Fruit fly (Drosophila melanogaster): ENCODE results near the gene CG14441.
A peak's percentile ranks its signal among the peaks of the same experiment; 100 is the strongest.

The CG14441 gene

dm6 chrX:6656023-6656594 lies 43.2 kb upstream of the CG14441 start (continued):
- TF ChIP-seq Ada2b (GFP tag; IDR thresholded peaks at IDR 0.05), result peak; percentile 79
- peak; percentile 92 for TF ChIP-seq CG11504 (tag; optimal IDR thresholded peaks at IDR 0.05)
- TF ChIP-seq h (optimal IDR thresholded peaks at IDR 0.05), result no peak
- TF ChIP-seq bcd (GFP tag; optimal IDR thresholded peaks at IDR 0.05), result peak; percentile 82
- peak; percentile 73 for TF ChIP-seq CG16815 (GFP tag; optimal IDR thresholded peaks at IDR 0.05)
- TF ChIP-seq CG1529 (GFP tag; optimal IDR thresholded peaks at IDR 0.05), result peak; percentile 57
- peak; percentile 86 for TF ChIP-seq slbo (GFP tag; IDR thresholded peaks at IDR 0.05)

dm6 chrX:6656626-6657558 lies 42.4 kb upstream of the CG14441 start:
- TF ChIP-seq CG3163 (GFP tag; optimal IDR thresholded peaks at IDR 0.05), result no peak
- TF ChIP-seq CG2202 (tag; optimal IDR thresholded peaks at IDR 0.05), result no peak
- TF ChIP-seq lov (optimal IDR thresholded peaks at IDR 0.05), result no peak
- no peak for TF ChIP-seq lov (GFP tag; IDR thresholded peaks at IDR 0.05)
- TF ChIP-seq dimm (GFP tag; IDR thresholded peaks at IDR 0.05), result no peak
- peak; percentile 22 for TF ChIP-seq Sox100B (GFP tag; optimal IDR thresholded peaks at IDR 0.05)
- peak in 1 of 2 experiments; percentile 16 for TF ChIP-seq Dfd (GFP tag; optimal IDR thresholded peaks at IDR 0.05)
- no peak for TF ChIP-seq Fer2 (tag; optimal IDR thresholded peaks at IDR 0.05)
- peak; percentile 63 for TF ChIP-seq CG12391 (tag; optimal IDR thresholded peaks at IDR 0.05)
- TF ChIP-seq CG31388 (GFP tag; optimal IDR thresholded peaks at IDR 0.05), result no peak
- TF ChIP-seq Optix (GFP tag; IDR thresholded peaks at IDR 0.05), result no peak
- 0 out of 2 replicates have a peak, but pooled peaks have one; percentile 9 for TF ChIP-seq chm (GFP tag; IDR thresholded peaks at IDR 0.05)
- peak; percentile 69 for TF ChIP-seq B-H2 (GFP tag; optimal IDR thresholded peaks at IDR 0.05)
- no peak for TF ChIP-seq CG15073 (GFP tag; optimal IDR thresholded peaks at IDR 0.05)
- no peak for TF ChIP-seq dm (GFP tag; optimal IDR thresholded peaks at IDR 0.05)
- no peak for TF ChIP-seq mam (GFP tag; optimal IDR thresholded peaks at IDR 0.05)
- TF ChIP-seq CG5180 (GFP tag; optimal IDR thresholded peaks at IDR 0.05), result peak; percentile 11
- TF ChIP-seq unpg (GFP tag; optimal IDR thresholded peaks at IDR 0.05), result peak; percentile 56
- TF ChIP-seq CG6654 (GFP tag; optimal IDR thresholded peaks at IDR 0.05), result no peak
- peak; percentile 3 for TF ChIP-seq CG2116 (GFP tag; optimal IDR thresholded peaks at IDR 0.05)
- no peak for TF ChIP-seq pho (GFP tag; optimal IDR thresholded peaks at IDR 0.05)
- no peak for TF ChIP-seq CkIIα-i1 (GFP tag; IDR thresholded peaks at IDR 0.05)
- TF ChIP-seq Atf-2 (GFP tag; optimal IDR thresholded peaks at IDR 0.05), result no peak
- TF ChIP-seq CG10431 (GFP tag; optimal IDR thresholded peaks at IDR 0.05), result peak; percentile 21
- no peak for TF ChIP-seq sima (GFP tag; optimal IDR thresholded peaks at IDR 0.05)
- 0 out of 2 replicates have a peak, but pooled peaks have one; percentile 10 for TF ChIP-seq stc (GFP tag; IDR thresholded peaks at IDR 0.05)
- no peak for TF ChIP-seq Rx (GFP tag; IDR thresholded peaks at IDR 0.05)
- TF ChIP-seq PHDP (tag; optimal IDR thresholded peaks at IDR 0.05), result peak; percentile 61
- no peak for TF ChIP-seq crc (GFP tag; optimal IDR thresholded peaks at IDR 0.05)
- TF ChIP-seq CG17802 (tag; optimal IDR thresholded peaks at IDR 0.05), result no peak
- no peak for TF ChIP-seq sisA (GFP tag; IDR thresholded peaks at IDR 0.05)
- TF ChIP-seq cad (GFP tag; optimal IDR thresholded peaks at IDR 0.05), result no peak
- no peak for TF ChIP-seq CG7745 (tag; optimal IDR thresholded peaks at IDR 0.05)
- TF ChIP-seq CG1529 (GFP tag; optimal IDR thresholded peaks at IDR 0.05), result no peak
- no peak for TF ChIP-seq tgo (GFP tag; IDR thresholded peaks at IDR 0.05)
- no peak for TF ChIP-seq stwl (tag; optimal IDR thresholded peaks at IDR 0.05)
- TF ChIP-seq CG30431 (GFP tag; optimal IDR thresholded peaks at IDR 0.05), result no peak
- TF ChIP-seq knrl (GFP tag; IDR thresholded peaks at IDR 0.05; ENCODE audit: partially characterized antibody), result no peak
- TF ChIP-seq dati (GFP tag; IDR thresholded peaks at IDR 0.05), result no peak
- TF ChIP-seq CG9215 (GFP tag; IDR thresholded peaks at IDR 0.05), result 0 out of 2 replicates have a peak, but pooled peaks have one; percentile 13
- no peak for TF ChIP-seq ems (GFP tag; optimal IDR thresholded peaks at IDR 0.05)
- TF ChIP-seq oc (tag; optimal IDR thresholded peaks at IDR 0.05), result no peak

Measured in whole organism, embryonic.